Worm (Caenorhabditis elegans) whole organism, L4 larva: Measurements from ENCODE around the gene srbc-39.

ENCODE experiments used
- D1046.2 ChIP-seq: fragments of 200-800 bp; sonication (Bioruptor generic); IDR thresholded peaks from 2 replicates; pipeline ENCODE4 v1.3.6; 2022; ENCODE audit warnings: missing genetic modification characterization, missing compliant biosample characterization
- T20F7.1 ChIP-seq: fragments of 200-800 bp; sonication (Bioruptor generic); optimal IDR thresholded peaks from 2 replicates; lab custom pipeline; 2018; ENCODE audit warnings: mild to moderate bottlenecking, missing genetic modification characterization, missing compliant biosample characterization
- Y75B8A.6 ChIP-seq: fragments of 200-800 bp; sonication (Bioruptor generic); IDR thresholded peaks from 2 replicates; pipeline ENCODE4 v1.3.6; 2022; ENCODE audit warnings: missing genetic modification reagents, missing genetic modification characterization, missing compliant biosample characterization
- aha-1 ChIP-seq: fragments of 150-350 bp; peaks from one replicate; lab custom pipeline; 2014; ENCODE audit warnings: missing biosample characterization, missing genetic modification characterization
- aly-2 ChIP-seq: sonication (generic microtip); optimal IDR thresholded peaks from 2 replicates; lab custom pipeline; 2018; ENCODE audit warnings: missing biosample characterization, missing genetic modification characterization
- ceh-32 ChIP-seq: sonication (generic microtip); optimal IDR thresholded peaks from 2 replicates; lab custom pipeline; 2016; ENCODE audit warnings: mild to moderate bottlenecking, missing genetic modification characterization, missing compliant biosample characterization; ENCODE audit not compliant: poor library complexity
- ctbp-1 ChIP-seq: fragments of 200-800 bp; sonication (Bioruptor generic); IDR thresholded peaks from 2 replicates; pipeline ENCODE4 v1.3.6; 2022; ENCODE audit warnings: missing genetic modification reagents, missing genetic modification characterization, missing compliant biosample characterization
- dmd-6 ChIP-seq: fragments of 200-800 bp; sonication (Bioruptor generic); IDR thresholded peaks from 2 replicates; pipeline ENCODE4 v1.3.6; 2022; ENCODE audit warnings: missing genetic modification reagents, missing genetic modification characterization, missing compliant biosample characterization
- duxl-1 ChIP-seq: sonication (generic microtip); optimal IDR thresholded peaks from 2 replicates; lab custom pipeline; 2016; ENCODE audit warnings: mild to moderate bottlenecking, missing genetic modification characterization, moderate library complexity, missing compliant biosample characterization; ENCODE audit not compliant: poor library complexity
- dve-1 ChIP-seq: sonication (generic microtip); optimal IDR thresholded peaks from 2 replicates; lab custom pipeline; 2017; ENCODE audit warnings: antibody characterized with exemption, mild to moderate bottlenecking, missing genetic modification characterization, missing compliant biosample characterization; ENCODE audit not compliant: insufficient read depth
- fkh-10 ChIP-seq: fragments of 150-350 bp; optimal IDR thresholded peaks from 2 replicates; lab custom pipeline; 2014; ENCODE audit warnings: missing biosample characterization, missing genetic modification reagents, missing genetic modification characterization
- hlh-11 ChIP-seq: fragments of 200-800 bp; sonication (Bioruptor generic); optimal IDR thresholded peaks from 2 replicates; lab custom pipeline; 2018; ENCODE audit warnings: mild to moderate bottlenecking, missing genetic modification characterization, missing compliant biosample characterization
- hlh-30 ChIP-seq: sonication (generic microtip); optimal IDR thresholded peaks from 2 replicates; lab custom pipeline; 2017; ENCODE audit warnings: antibody characterized with exemption, mild to moderate bottlenecking, missing genetic modification characterization, missing compliant biosample characterization; ENCODE audit not compliant: insufficient read depth
- lim-7 ChIP-seq: fragments of 200-800 bp; sonication (Bioruptor generic); IDR thresholded peaks from 2 replicates; pipeline ENCODE4 v1.3.6; 2022; ENCODE audit warnings: missing genetic modification characterization, missing compliant biosample characterization
- lin-15B ChIP-seq: fragments of 150-350 bp; sonication (generic microtip); optimal IDR thresholded peaks from 3 replicates; lab custom pipeline; 2014; ENCODE audit warnings: missing biosample characterization, missing genetic modification characterization
- lin-29 ChIP-seq: fragments of 200-800 bp; sonication (Bioruptor generic); IDR thresholded peaks from 2 replicates; pipeline ENCODE4 v1.3.6; 2022; ENCODE audit warnings: missing genetic modification reagents, missing genetic modification characterization, missing compliant biosample characterization
- lsy-2 ChIP-seq, 2 experiments: fragments of 150-350 bp in 1 of 2; sonication (generic microtip) in 1 of 2; optimal IDR thresholded peaks; 2 replicates each; lab custom pipeline; 2014 to 2017; ENCODE audit warnings: missing biosample characterization in 2 of 2, missing genetic modification characterization in 2 of 2
- madf-5 ChIP-seq, 2 experiments: fragments of 200-800 bp; sonication (Bioruptor generic); IDR thresholded peaks; 2 replicates each; pipeline ENCODE4 v1.3.6; 2022; ENCODE audit warnings: missing compliant biosample characterization in 2 of 2, missing genetic modification characterization in 2 of 2
- mxl-2 ChIP-seq: fragments of 200-800 bp; sonication (Bioruptor generic); conservative IDR thresholded peaks from 2 replicates; pipeline ENCODE4 v1.3.6; 2022; ENCODE audit warnings: missing genetic modification reagents, missing genetic modification characterization, missing compliant biosample characterization
- mxl-3 ChIP-seq: fragments of 200-800 bp; sonication (Bioruptor generic); optimal IDR thresholded peaks from 2 replicates; lab custom pipeline; 2018; ENCODE audit warnings: mild to moderate bottlenecking, missing genetic modification characterization, missing compliant biosample characterization
- nhr-102 ChIP-seq: sonication (generic microtip); optimal IDR thresholded peaks from 2 replicates; lab custom pipeline; 2016; ENCODE audit warnings: mild to moderate bottlenecking, missing genetic modification characterization, moderate library complexity, missing compliant biosample characterization
- nhr-11 ChIP-seq: fragments of 150-350 bp; optimal IDR thresholded peaks from 2 replicates; lab custom pipeline; 2014; ENCODE audit warnings: missing biosample characterization, missing genetic modification characterization
- nhr-111 ChIP-seq: fragments of 200-800 bp; sonication (Bioruptor generic); optimal IDR thresholded peaks from 2 replicates; lab custom pipeline; 2018; ENCODE audit warnings: mild to moderate bottlenecking, missing genetic modification characterization, missing compliant biosample characterization
- nhr-25 ChIP-seq: sonication (generic microtip); optimal IDR thresholded peaks from 2 replicates; lab custom pipeline; 2017; ENCODE audit warnings: missing genetic modification characterization, mild to moderate bottlenecking, missing compliant biosample characterization, antibody characterized with exemption, moderate library complexity, borderline replicate concordance; ENCODE audit not compliant: insufficient read depth
- nhr-28 ChIP-seq: fragments of 150-350 bp; optimal IDR thresholded peaks from 2 replicates; lab custom pipeline; 2014; ENCODE audit warnings: missing biosample characterization, missing genetic modification characterization
- nhr-77 ChIP-seq: fragments of 150-350 bp; optimal IDR thresholded peaks from 2 replicates; lab custom pipeline; 2014; ENCODE audit warnings: missing biosample characterization, missing genetic modification characterization
- rbr-2 ChIP-seq: sonication (generic microtip); optimal IDR thresholded peaks from 2 replicates; lab custom pipeline; 2016; ENCODE audit warnings: missing genotype, missing genetic modification characterization, missing compliant biosample characterization
- sdz-12 ChIP-seq: fragments of 200-800 bp; sonication (Bioruptor generic); optimal IDR thresholded peaks from 2 replicates; lab custom pipeline; 2018; ENCODE audit warnings: mild to moderate bottlenecking, missing genetic modification characterization, missing compliant biosample characterization
- snpc-1.2 ChIP-seq: fragments of 200-800 bp; sonication (Bioruptor generic); IDR thresholded peaks from 2 replicates; pipeline ENCODE4 v1.3.6; 2022; ENCODE audit warnings: missing genetic modification reagents, missing genetic modification characterization, missing compliant biosample characterization
- snpc-4 ChIP-seq: fragments of 150-350 bp; optimal IDR thresholded peaks from 2 replicates; lab custom pipeline; 2014; ENCODE audit warnings: missing biosample characterization, missing genetic modification characterization
- tag-97 ChIP-seq: fragments of 200-800 bp; sonication (Bioruptor generic); IDR thresholded peaks from 2 replicates; pipeline ENCODE4 v1.3.6; 2022; ENCODE audit warnings: missing genetic modification characterization, missing compliant biosample characterization
- unc-130 ChIP-seq: sonication (generic microtip); optimal IDR thresholded peaks from 2 replicates; lab custom pipeline; 2016; ENCODE audit warnings: missing genetic modification reagents, missing genetic modification characterization, missing compliant biosample characterization
- zag-1 ChIP-seq: fragments of 150-350 bp; optimal IDR thresholded peaks from 2 replicates; lab custom pipeline; 2014; ENCODE audit warnings: missing biosample characterization, missing genetic modification characterization
- zip-11 ChIP-seq: fragments of 200-800 bp; sonication (Bioruptor generic); IDR thresholded peaks from 2 replicates; pipeline ENCODE4 v1.3.6; 2022; ENCODE audit warnings: missing genetic modification characterization, missing compliant biosample characterization
- zip-2 ChIP-seq: fragments of 150-350 bp; optimal IDR thresholded peaks from 2 replicates; lab custom pipeline; 2014; ENCODE audit warnings: missing biosample characterization, missing genetic modification characterization

Gene srbc-39

ce11 chrV:676550-677084 is 32.3 kb upstream of the srbc-39 start, which contains the start of the genes fbxa-72 and srx-21 (continued):
- TF ChIP-seq D1046.2 (GFP tag; lab: Robert Waterston, UW), result no peak
- TF ChIP-seq mxl-2 (GFP tag; lab: Robert Waterston, UW), result no peak
- no peak for TF ChIP-seq Y75B8A.6 (GFP tag; lab: Robert Waterston, UW)
- TF ChIP-seq nhr-111, result no peak
- TF ChIP-seq T20F7.1 (GFP tag; lab: Kevin White, UChicago), result no peak
- no peak for TF ChIP-seq hlh-30 (tag; lab: Kevin White, UChicago)
- no peak for TF ChIP-seq nhr-11 (tag; lab: Kevin White, UChicago)
- peak; percentile 65 for TF ChIP-seq aha-1
- peak; percentile 52 for TF ChIP-seq nhr-77 (tag; lab: Kevin White, UChicago)
- TF ChIP-seq snpc-4 (tag; lab: Kevin White, UChicago), result no peak
- TF ChIP-seq dve-1 (tag; lab: Kevin White, UChicago), result peak; percentile 43
- no peak for TF ChIP-seq ctbp-1
- peak; percentile 90 for TF ChIP-seq nhr-28 (tag; lab: Kevin White, UChicago)
- TF ChIP-seq lin-29 (GFP tag; lab: Robert Waterston, UW), result no peak
- no peak for TF ChIP-seq snpc-1.2 (GFP tag; lab: Robert Waterston, UW)
- TF ChIP-seq hlh-11, result peak; percentile 52
- no peak for TF ChIP-seq lim-7 (GFP tag; lab: Robert Waterston, UW)
- TF ChIP-seq madf-5 (GFP tag; IDR thresholded peaks at IDR 0.05; lab: Robert Waterston, UW), result no peak
- TF ChIP-seq nhr-102 (tag; lab: Kevin White, UChicago), result no peak
- no peak for TF ChIP-seq fkh-10 (GFP tag; lab: Kevin White, UChicago)
- no peak for TF ChIP-seq zag-1 (tag; lab: Kevin White, UChicago)
- TF ChIP-seq dmd-6, result peak; percentile 75
- no peak for TF ChIP-seq lin-15B (tag; lab: Kevin White, UChicago)
- TF ChIP-seq mxl-3 (GFP tag; lab: Kevin White, UChicago), result peak; percentile 36
- no peak for TF ChIP-seq zip-11 (GFP tag; lab: Robert Waterston, UW)
- TF ChIP-seq aly-2 (tag; lab: Kevin White, UChicago), result no peak
- TF ChIP-seq nhr-25 (tag; lab: Kevin White, UChicago), result peak; percentile 51
- TF ChIP-seq sdz-12 (GFP tag; lab: Kevin White, UChicago), result no peak
- TF ChIP-seq ceh-32 (tag; lab: Kevin White, UChicago), result no peak
- no peak for TF ChIP-seq zip-2 (tag; lab: Kevin White, UChicago)

- TF ChIP-seq duxl-1 (tag; lab: Kevin White, UChicago) (no peak), ceh-32 (tag; lab: Kevin White, UChicago) (no peak)
Measured at ce11 chrV:679663-680062, 29.2 kb upstream of the srbc-39 start, which contains the start of gene srx-22. Gene srx-22 (plus strand): TSS chrV:679963.

ce11 chrV:682031-682430 is 26.9 kb upstream of the srbc-39 start, which contains the start of gene srx-23:
Gene srx-23 (plus strand): TSS chrV:682331.
- no peak for TF ChIP-seq unc-130 (GFP tag; lab: Kevin White, UChicago)
- no peak for TF ChIP-seq lsy-2 (tag; optimal IDR thresholded peaks at IDR 0.05; lab: Kevin White, UChicago)
- TF ChIP-seq zip-11 (GFP tag; lab: Robert Waterston, UW), result no peak
- TF ChIP-seq D1046.2 (GFP tag; lab: Robert Waterston, UW), result no peak
- no peak for TF ChIP-seq fkh-10 (GFP tag; lab: Kevin White, UChicago)
- no peak for TF ChIP-seq rbr-2
- no peak for TF ChIP-seq tag-97 (GFP tag; lab: Robert Waterston, UW)
